Worm (Caenorhabditis elegans) whole organism, late embryonic: ENCODE data around the gene nlp-18.

ENCODE experiments used
- ama-1 ChIP-seq: fragments of 150-350 bp; optimal IDR thresholded peaks from 2 replicates; lab custom pipeline; 2014
- ceh-18 ChIP-seq: sonication (generic microtip); optimal IDR thresholded peaks from 2 replicates; lab custom pipeline; 2016; ENCODE audit warnings: missing genetic modification characterization, missing compliant biosample characterization
- nhr-11 ChIP-seq: fragments of 150-350 bp; optimal IDR thresholded peaks from 2 replicates; lab custom pipeline; 2014; ENCODE audit warnings: missing biosample characterization, missing genetic modification characterization

ce11 chrII:11027777-11028176 is 2.4 kb downstream of the nlp-18 start:
- TF ChIP-seq nhr-11 (tag; lab: Kevin White, UChicago) = no peak
- no peak for TF ChIP-seq ceh-18
- TF ChIP-seq ama-1 (lab: Kevin White, UChicago) = no peak
